Worm (Caenorhabditis elegans) whole organism, late embryonic: ENCODE results near the gene R10E11.5.

Experiments
- C08G9.2 ChIP-seq: sonication (generic microtip); optimal IDR thresholded peaks from 2 replicates; lab custom pipeline; 2016; ENCODE audit warnings: mild to moderate bottlenecking, missing genetic modification characterization, moderate library complexity, missing compliant biosample characterization
- K09A11.1 ChIP-seq: sonication (generic microtip); optimal IDR thresholded peaks from 2 replicates; lab custom pipeline; 2017; ENCODE audit warnings: antibody characterized with exemption, mild to moderate bottlenecking, missing genetic modification characterization, missing compliant biosample characterization; ENCODE audit not compliant: insufficient read depth
- Y22D7AL.16 ChIP-seq: sonication (generic microtip); optimal IDR thresholded peaks from 2 replicates; lab custom pipeline; 2016; ENCODE audit warnings: missing genetic modification characterization, missing compliant biosample characterization
- ama-1 ChIP-seq: fragments of 150-350 bp; optimal IDR thresholded peaks from 2 replicates; lab custom pipeline; 2014
- ceh-14 ChIP-seq: sonication (generic microtip); optimal IDR thresholded peaks from 2 replicates; lab custom pipeline; 2016; ENCODE audit warnings: missing genotype, missing genetic modification characterization, missing compliant biosample characterization
- ceh-18 ChIP-seq: sonication (generic microtip); optimal IDR thresholded peaks from 2 replicates; lab custom pipeline; 2016; ENCODE audit warnings: missing genetic modification characterization, missing compliant biosample characterization
- ceh-19 ChIP-seq: fragments of 200-800 bp; sonication (Bioruptor generic); optimal IDR thresholded peaks from 2 replicates; lab custom pipeline; 2018; ENCODE audit warnings: mild to moderate bottlenecking, missing genetic modification characterization, missing compliant biosample characterization
- ceh-24 ChIP-seq: sonication (generic microtip); optimal IDR thresholded peaks from 2 replicates; lab custom pipeline; 2016; ENCODE audit warnings: mild to moderate bottlenecking, missing genetic modification characterization, missing compliant biosample characterization
- ceh-30 ChIP-seq: fragments of 150-350 bp; optimal IDR thresholded peaks from 2 replicates; lab custom pipeline; 2014; ENCODE audit warnings: missing biosample characterization, missing genetic modification characterization
- ceh-31 ChIP-seq: sonication (generic microtip); optimal IDR thresholded peaks from 2 replicates; lab custom pipeline; 2016; ENCODE audit warnings: missing genetic modification characterization, missing compliant biosample characterization
- ceh-34 ChIP-seq: sonication (generic microtip); optimal IDR thresholded peaks from 2 replicates; lab custom pipeline; 2016; ENCODE audit warnings: mild to moderate bottlenecking, missing genetic modification characterization, missing compliant biosample characterization
- ceh-45 ChIP-seq: fragments of 200-800 bp; sonication (Bioruptor generic); IDR thresholded peaks from 2 replicates; pipeline ENCODE4 v1.3.6; 2022; ENCODE audit warnings: missing genetic modification reagents, missing genetic modification characterization, missing compliant biosample characterization
- ceh-48 ChIP-seq: sonication (generic microtip); optimal IDR thresholded peaks from 2 replicates; lab custom pipeline; 2016; ENCODE audit warnings: missing genetic modification characterization, inconsistent platforms, missing compliant biosample characterization
- ceh-9 ChIP-seq: sonication (generic microtip); optimal IDR thresholded peaks from 2 replicates; lab custom pipeline; 2016; ENCODE audit warnings: mild to moderate bottlenecking, missing genetic modification characterization, inconsistent platforms, missing compliant biosample characterization
- dmd-4 ChIP-seq: sonication (generic microtip); optimal IDR thresholded peaks from 2 replicates; lab custom pipeline; 2016; ENCODE audit warnings: borderline replicate concordance, missing genetic modification characterization, missing compliant biosample characterization
- dve-1 ChIP-seq: sonication (generic microtip); optimal IDR thresholded peaks from 2 replicates; lab custom pipeline; 2017; ENCODE audit warnings: antibody characterized with exemption, mild to moderate bottlenecking, missing genetic modification characterization, missing compliant biosample characterization
- elt-2 ChIP-seq: sonication (generic microtip); optimal IDR thresholded peaks from 2 replicates; lab custom pipeline; 2016; ENCODE audit warnings: missing genetic modification reagents, missing genetic modification characterization, missing compliant biosample characterization
- ets-4 ChIP-seq: sonication (generic microtip); optimal IDR thresholded peaks from 2 replicates; lab custom pipeline; 2016; ENCODE audit warnings: missing genetic modification characterization, missing compliant biosample characterization
- eyg-1 ChIP-seq: sonication (generic microtip); optimal IDR thresholded peaks from 2 replicates; lab custom pipeline; 2016; ENCODE audit warnings: missing genotype, missing genetic modification characterization, missing compliant biosample characterization
- fax-1 ChIP-seq: sonication (generic microtip); optimal IDR thresholded peaks from 2 replicates; lab custom pipeline; 2016; ENCODE audit warnings: missing genotype, missing genetic modification characterization, missing compliant biosample characterization
- fkh-10 ChIP-seq: fragments of 150-350 bp; optimal IDR thresholded peaks from 2 replicates; lab custom pipeline; 2014; ENCODE audit warnings: missing biosample characterization, missing genetic modification reagents, missing genetic modification characterization
- gmeb-2 ChIP-seq: sonication (generic microtip); optimal IDR thresholded peaks from 2 replicates; lab custom pipeline; 2016; ENCODE audit warnings: missing genetic modification characterization, inconsistent platforms, missing compliant biosample characterization
- hlh-13 ChIP-seq: fragments of 200-800 bp; sonication (Bioruptor generic); optimal IDR thresholded peaks from 2 replicates; lab custom pipeline; 2018; ENCODE audit warnings: mild to moderate bottlenecking, missing genetic modification characterization, missing compliant biosample characterization
- hlh-30 ChIP-seq: sonication (generic microtip); optimal IDR thresholded peaks from 2 replicates; lab custom pipeline; 2017; ENCODE audit warnings: antibody characterized with exemption, missing genetic modification characterization, missing compliant biosample characterization; ENCODE audit not compliant: insufficient read depth
- lim-6 ChIP-seq: sonication (generic microtip); optimal IDR thresholded peaks from 2 replicates; lab custom pipeline; 2016; ENCODE audit warnings: missing genetic modification characterization, missing compliant biosample characterization
- lin-11 ChIP-seq: fragments of 200-800 bp; sonication (Bioruptor generic); optimal IDR thresholded peaks from 2 replicates; lab custom pipeline; 2018; ENCODE audit warnings: mild to moderate bottlenecking, missing genetic modification characterization, missing compliant biosample characterization
- mec-3 ChIP-seq: sonication (generic microtip); optimal IDR thresholded peaks from 2 replicates; lab custom pipeline; 2016; ENCODE audit warnings: borderline replicate concordance, missing genetic modification characterization, missing compliant biosample characterization
- nfya-1 ChIP-seq: sonication (generic microtip); optimal IDR thresholded peaks from 2 replicates; lab custom pipeline; 2017; ENCODE audit warnings: missing genetic modification characterization, mild to moderate bottlenecking, missing compliant biosample characterization, antibody characterized with exemption, moderate library complexity
- npax-4 ChIP-seq: sonication (generic microtip); optimal IDR thresholded peaks from 2 replicates; lab custom pipeline; 2016; ENCODE audit warnings: missing genetic modification characterization, missing compliant biosample characterization
- odd-2 ChIP-seq: sonication (generic microtip); optimal IDR thresholded peaks from 2 replicates; lab custom pipeline; 2017; ENCODE audit warnings: antibody characterized with exemption, mild to moderate bottlenecking, missing genetic modification characterization, missing compliant biosample characterization
- pag-3 ChIP-seq: sonication (generic microtip); optimal IDR thresholded peaks from 2 replicates; lab custom pipeline; 2016; ENCODE audit warnings: missing compliant biosample characterization, missing genetic modification characterization, borderline replicate concordance
- pat-9 ChIP-seq: fragments of 200-800 bp; sonication (Bioruptor generic); optimal IDR thresholded peaks from 2 replicates; lab custom pipeline; 2018; ENCODE audit warnings: mild to moderate bottlenecking, missing genetic modification characterization, moderate library complexity, missing compliant biosample characterization
- pha-4 ChIP-seq: fragments of 150-350 bp; optimal IDR thresholded peaks from 2 replicates; lab custom pipeline; 2018; ENCODE audit warnings: missing biosample characterization, missing genetic modification reagents, missing genetic modification characterization
- pqm-1 ChIP-seq: sonication (generic microtip); optimal IDR thresholded peaks from 2 replicates; lab custom pipeline; 2016; ENCODE audit warnings: missing genetic modification characterization, missing compliant biosample characterization
- ref-2 ChIP-seq: sonication (generic microtip); optimal IDR thresholded peaks from 2 replicates; lab custom pipeline; 2016; ENCODE audit warnings: missing genetic modification characterization, missing compliant biosample characterization
- rnt-1 ChIP-seq: sonication (generic microtip); optimal IDR thresholded peaks from 2 replicates; lab custom pipeline; 2016; ENCODE audit warnings: missing genetic modification characterization, missing compliant biosample characterization
- sdc-2 ChIP-seq: sonication (generic microtip); optimal IDR thresholded peaks from 2 replicates; lab custom pipeline; 2016; ENCODE audit warnings: missing genotype, missing genetic modification characterization, missing compliant biosample characterization
- sox-2 ChIP-seq: fragments of 200-800 bp; sonication (Bioruptor generic); IDR thresholded peaks from 2 replicates; pipeline ENCODE4 v1.3.6; 2022; ENCODE audit warnings: missing genetic modification reagents, missing genetic modification characterization, missing compliant biosample characterization
- syd-9 ChIP-seq: sonication (generic microtip); optimal IDR thresholded peaks from 2 replicates; lab custom pipeline; 2016; ENCODE audit warnings: mild to moderate bottlenecking, missing genetic modification characterization, moderate library complexity, missing compliant biosample characterization
- tbx-2 ChIP-seq: sonication (generic microtip); optimal IDR thresholded peaks from 2 replicates; lab custom pipeline; 2016; ENCODE audit warnings: missing genetic modification characterization, missing compliant biosample characterization
- ttx-3 ChIP-seq: sonication (generic microtip); optimal IDR thresholded peaks from 2 replicates; lab custom pipeline; 2016; ENCODE audit warnings: missing genetic modification reagents, missing genetic modification characterization, missing compliant biosample characterization
- unc-3 ChIP-seq, 2 experiments: fragments of 200-800 bp in 1 of 2; sonication (Bioruptor generic) in 1 of 2; sonication (generic microtip) in 1 of 2; conservative IDR thresholded peaks in 1 of 2; optimal IDR thresholded peaks in 1 of 2; 2 replicates each; pipeline versions ENCODE4 v1.3.6 to Lab custom; 2016 to 2022; ENCODE audit warnings: missing compliant biosample characterization in 2 of 2, missing genetic modification characterization in 2 of 2, missing genetic modification reagents in 1 of 2
- unc-42 ChIP-seq: sonication (generic microtip); optimal IDR thresholded peaks from 2 replicates; lab custom pipeline; 2016; ENCODE audit warnings: missing genotype, missing genetic modification characterization, missing compliant biosample characterization
- unc-86 ChIP-seq: sonication (generic microtip); optimal IDR thresholded peaks from 2 replicates; lab custom pipeline; 2016; ENCODE audit warnings: missing genetic modification characterization, missing compliant biosample characterization
- ztf-16 ChIP-seq: sonication (generic microtip); optimal IDR thresholded peaks from 2 replicates; lab custom pipeline; 2017; ENCODE audit warnings: missing genetic modification characterization, missing compliant biosample characterization

R10E11.5 gene

ce11 chrIII:9782011-9782436 lies 7.4 kb downstream of the R10E11.5 start, which contains the start of gene vha-2:
Gene vha-2 (plus strand): TSS chrIII:9782164.
- TF ChIP-seq ceh-24 (tag; lab: Kevin White, UChicago) (no peak), elt-2 (peak; percentile 56)

DNA sequence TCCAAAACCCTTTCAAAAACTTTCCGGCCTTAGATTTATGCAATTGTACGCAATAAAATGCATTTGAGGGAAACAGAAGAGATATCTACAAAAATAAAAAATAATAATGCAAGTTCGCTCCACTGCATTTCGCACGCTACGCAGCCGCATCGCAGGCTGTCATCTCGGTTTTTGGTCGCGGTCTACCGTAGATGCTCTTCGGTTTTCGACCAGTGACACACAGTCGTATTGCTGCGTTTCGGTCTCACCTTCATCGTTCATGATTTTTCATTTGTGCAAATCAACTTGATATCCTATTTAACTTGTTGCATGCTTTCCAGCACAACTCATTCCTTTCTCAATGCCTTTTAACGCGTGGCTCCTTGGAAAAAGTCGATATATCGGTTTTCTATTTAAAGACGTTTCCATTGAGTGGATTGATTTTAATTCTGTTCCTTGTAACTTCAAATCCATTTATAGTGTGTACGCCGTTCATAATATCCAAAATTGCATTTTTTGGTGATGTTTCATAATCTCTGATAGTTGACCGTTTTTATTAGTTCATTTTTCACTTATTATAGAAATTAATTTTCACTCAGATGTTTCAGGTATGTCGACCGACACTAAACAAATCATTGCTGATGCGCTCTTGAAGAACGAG lies 8.7 kb downstream of the R10E11.5 start, which contains the start of gene vha-1:
Gene vha-1, plus strand, starts transcription at position 590 of the 640 bp plus-strand sequence.
- TF ChIP-seq ref-2, result peak; percentile 63
- peak; percentile 31 for TF ChIP-seq ceh-34 (tag; lab: Kevin White, UChicago)
- TF ChIP-seq lin-11 (tag; lab: Kevin White, UChicago), result no peak
- TF ChIP-seq ceh-31 (tag; lab: Kevin White, UChicago), result peak; percentile 61
- TF ChIP-seq ceh-30 (tag; lab: Kevin White, UChicago), result peak; percentile 26
- TF ChIP-seq pag-3 (tag; lab: Kevin White, UChicago), result no peak
- no peak for TF ChIP-seq sdc-2 (tag; lab: Kevin White, UChicago)
- TF ChIP-seq ceh-48 (tag; lab: Kevin White, UChicago), result peak; percentile 47
- peak; percentile 39 for TF ChIP-seq elt-2
- TF ChIP-seq nfya-1 (tag; lab: Kevin White, UChicago), result peak; percentile 82
- TF ChIP-seq hlh-13 (GFP tag; lab: Kevin White, UChicago), result no peak
- TF ChIP-seq ceh-9 (tag; lab: Kevin White, UChicago), result no peak
- peak; percentile 52 for TF ChIP-seq ceh-18 (tag; lab: Kevin White, UChicago)
- TF ChIP-seq gmeb-2 (tag; lab: Kevin White, UChicago), result no peak
- peak; percentile 58 for TF ChIP-seq dve-1 (tag; lab: Kevin White, UChicago)
- TF ChIP-seq hlh-30 (tag; lab: Kevin White, UChicago), result peak; percentile 26
- TF ChIP-seq rnt-1 (tag; lab: Kevin White, UChicago), result peak; percentile 55
- TF ChIP-seq tbx-2 (tag; lab: Kevin White, UChicago), result peak; percentile 65
- TF ChIP-seq mec-3 (tag; lab: Kevin White, UChicago), result no peak
- TF ChIP-seq ceh-14 (tag; lab: Kevin White, UChicago), result no peak
- peak; percentile 40 for TF ChIP-seq unc-86 (tag; lab: Kevin White, UChicago)
- peak; percentile 14 for TF ChIP-seq ets-4 (tag; lab: Kevin White, UChicago)
- peak; percentile 2 for TF ChIP-seq ttx-3 (tag; lab: Kevin White, UChicago)
- peak; percentile 44 for TF ChIP-seq unc-42 (tag; lab: Kevin White, UChicago)
- peak; percentile 15 for TF ChIP-seq K09A11.1 (tag; lab: Kevin White, UChicago)
- no peak for TF ChIP-seq eyg-1 (tag; lab: Kevin White, UChicago)
- TF ChIP-seq C08G9.2, result peak; percentile 15
- TF ChIP-seq ama-1 (lab: Kevin White, UChicago), result peak; percentile 24
- TF ChIP-seq ceh-19, result no peak
- TF ChIP-seq, all 69 proteins: peak for 19

DNA sequence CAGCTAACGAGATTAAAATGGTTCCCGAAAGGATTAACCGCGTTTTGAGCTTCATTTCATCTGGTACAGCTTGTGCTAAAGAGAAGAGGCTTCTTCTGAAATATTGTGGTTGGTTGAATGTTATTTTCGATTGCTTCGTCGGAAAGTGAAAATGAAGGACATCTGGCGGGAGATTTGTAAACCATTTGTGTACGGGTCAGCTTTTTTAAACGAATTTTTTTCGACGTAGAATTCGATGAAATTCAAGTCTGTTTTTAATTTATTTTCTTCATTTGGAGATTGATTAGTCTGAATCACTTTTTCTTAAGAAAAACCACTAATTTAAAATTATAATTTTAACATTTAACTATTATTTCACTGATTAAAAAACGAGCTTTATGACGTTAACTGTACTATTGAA lies 9.2 kb downstream of the R10E11.5 start, which contains the start of gene sqv-3:
Gene sqv-3, minus strand, starts transcription at position 101 of the 400 bp plus-strand sequence.
- TF ChIP-seq npax-4 (no peak), ceh-31 (tag; lab: Kevin White, UChicago) (no peak), Y22D7AL.16 (no peak), fax-1 (no peak), gmeb-2 (tag; lab: Kevin White, UChicago) (no peak)

- TF ChIP-seq hlh-13 (GFP tag; lab: Kevin White, UChicago) (no peak), dmd-4 (tag; lab: Kevin White, UChicago) (no peak), ztf-16 (tag; lab: Kevin White, UChicago) (no peak), K09A11.1 (tag; lab: Kevin White, UChicago) (no peak), syd-9 (tag; lab: Kevin White, UChicago) (no peak), ceh-30 (tag; lab: Kevin White, UChicago) (no peak), pqm-1 (no peak), ceh-45 (GFP tag; lab: Robert Waterston, UW) (no peak), pag-3 (tag; lab: Kevin White, UChicago) (no peak), pha-4 (no peak), odd-2 (tag; lab: Kevin White, UChicago) (no peak), unc-3 (GFP tag; conservative IDR thresholded peaks at IDR 0.05; lab: Robert Waterston, UW) (no peak), unc-3 (tag; optimal IDR thresholded peaks at IDR 0.05; lab: Kevin White, UChicago) (no peak), fkh-10 (GFP tag; lab: Kevin White, UChicago) (no peak), pat-9 (tag; lab: Kevin White, UChicago) (no peak), mec-3 (tag; lab: Kevin White, UChicago) (no peak), sox-2 (no peak), lim-6 (tag; lab: Kevin White, UChicago) (no peak)
Measured at ce11 chrIII:9779080-9779479, 10.4 kb downstream of the R10E11.5 start.
